Fruit fly (Drosophila melanogaster) whole organism, prepupa: ENCODE results near the gene CG14543.

ENCODE experiments used
- Blimp-1 ChIP-seq: fragments of 200-800 bp; sonication (Bioruptor generic); optimal IDR thresholded peaks from 3 replicates; lab custom pipeline; 2017; ENCODE audit warnings: missing biosample characterization, missing genetic modification characterization, mild to moderate bottlenecking, moderate library complexity, missing genetic modification reagents
- CG10631 ChIP-seq: fragments of 200-800 bp; sonication (Bioruptor generic); optimal IDR thresholded peaks from 2 replicates; lab custom pipeline; 2016; ENCODE audit warnings: missing biosample characterization, missing genetic modification characterization
- CG31627 ChIP-seq: fragments of 200-800 bp; sonication (Bioruptor generic); optimal IDR thresholded peaks from 3 replicates; lab custom pipeline; 2016; ENCODE audit warnings: missing biosample characterization, missing genetic modification characterization
- CG6163 ChIP-seq: fragments of 200-800 bp; sonication (Bioruptor generic); IDR thresholded peaks from 3 replicates; pipeline ENCODE4 v1.3.6; 2022; ENCODE audit warnings: missing biosample characterization, missing genetic modification characterization
- Met ChIP-seq: fragments of 200-800 bp; sonication (Bioruptor generic); optimal IDR thresholded peaks from 3 replicates; lab custom pipeline; 2016; ENCODE audit warnings: missing biosample characterization, missing genetic modification characterization
- salr ChIP-seq, 2 experiments: fragments of 200-800 bp; sonication (Bioruptor generic); optimal IDR thresholded peaks; 3 replicates each; lab custom pipeline; 2016 to 2018; ENCODE audit warnings: missing biosample characterization in 2 of 2, missing genetic modification characterization in 2 of 2, mild to moderate bottlenecking in 1 of 2

DNA sequence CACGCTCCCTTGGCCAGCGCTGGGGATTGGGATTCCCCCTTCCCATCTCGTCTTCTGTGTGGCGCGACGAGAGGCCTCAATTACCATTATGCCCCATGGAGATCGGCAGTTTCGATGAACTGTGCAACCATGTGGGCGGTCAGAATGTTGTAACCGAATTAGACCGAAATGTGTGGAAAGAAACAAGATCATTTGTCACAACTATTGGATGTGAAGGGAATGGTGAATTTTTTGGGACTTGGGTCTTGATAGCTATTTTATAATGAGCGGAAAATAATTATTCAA lies 42.8 kb upstream of the CG14543 start:
- TF ChIP-seq Blimp-1 (GFP tag; lab: Kevin White, UChicago) (no peak), CG6163 (GFP tag; lab: Robert Waterston, UW) (no peak), CG10631 (GFP tag; lab: Kevin White, UChicago) (no peak), CG31627 (no peak), salr (GFP tag; optimal IDR thresholded peaks at IDR 0.05; lab: Kevin White, UChicago) (no peak), Met (GFP tag; lab: Kevin White, UChicago) (no peak)
